Worm (Caenorhabditis elegans): ENCODE data around the gene lsy-12.

Gene lsy-12

ce11 chrV:9859863-9860262 lies at the start of gene lsy-12:
TSS of gene lsy-12 (minus strand) at chrV:9859963.
- TF ChIP-seq unc-55 (GFP tag; optimal IDR thresholded peaks at IDR 0.05) (no peak), pqm-1 (tag; optimal IDR thresholded peaks at IDR 0.05) (no peak), pha-2 (tag; optimal IDR thresholded peaks at IDR 0.05) (no peak), rnt-1 (tag; optimal IDR thresholded peaks at IDR 0.05) (no peak), K09A11.1 (tag; optimal IDR thresholded peaks at IDR 0.05; ENCODE audit: insufficient read depth) (no peak), C38D4.7 (GFP tag; optimal IDR thresholded peaks at IDR 0.05) (no peak), elt-2 (tag; optimal IDR thresholded peaks at IDR 0.05) (no peak), ets-4 (tag; optimal IDR thresholded peaks at IDR 0.05) (no peak)

ce11 chrV:9907205-9907604 lies 47.4 kb upstream of the lsy-12 start:
- TF ChIP-seq ceh-19 (GFP tag; optimal IDR thresholded peaks at IDR 0.05) (no peak), madf-2 (tag; optimal IDR thresholded peaks at IDR 0.05) (no peak)

ce11 chrV:9906115-9906514 lies 46.4 kb upstream of the lsy-12 start, which contains the start of gene fipr-11:
TSS of gene fipr-11 (minus strand) at chrV:9906215.
- no peak for TF ChIP-seq tbx-7 (tag; optimal IDR thresholded peaks at IDR 0.05)
- no peak for TF ChIP-seq ets-4 (tag; optimal IDR thresholded peaks at IDR 0.05)
- TF ChIP-seq hlh-30 (tag; optimal IDR thresholded peaks at IDR 0.05; ENCODE audit: insufficient read depth): no peak
- TF ChIP-seq elt-4 (tag; optimal IDR thresholded peaks at IDR 0.05): no peak
- TF ChIP-seq pax-1 (tag; optimal IDR thresholded peaks at IDR 0.05): no peak
- no peak for TF ChIP-seq pqm-1 (tag; optimal IDR thresholded peaks at IDR 0.05)
- TF ChIP-seq hlh-8 (tag; optimal IDR thresholded peaks at IDR 0.05): no peak
- TF ChIP-seq fkh-10 (GFP tag; optimal IDR thresholded peaks at IDR 0.05): no peak

DNA sequence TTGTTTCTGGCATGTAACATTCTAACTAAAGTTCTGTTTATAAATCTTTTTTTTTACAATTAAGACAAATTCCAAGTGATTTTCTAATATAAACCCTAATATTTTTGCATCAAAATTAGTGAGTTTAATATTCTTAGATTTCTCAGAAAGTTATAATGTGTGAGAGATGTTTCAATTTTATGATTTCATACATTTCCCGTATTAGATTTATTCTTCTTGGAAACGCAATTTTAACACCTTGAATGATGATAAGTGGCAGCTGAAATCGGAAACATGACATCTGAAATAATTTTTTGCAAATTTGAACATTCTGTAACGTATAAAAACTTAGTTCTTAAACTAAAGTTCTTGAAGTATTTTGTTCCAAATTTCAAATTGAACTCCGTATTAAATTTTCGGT lies 41.4 kb upstream of the lsy-12 start:
- no peak for TF ChIP-seq sox-4 (tag; optimal IDR thresholded peaks at IDR 0.05)
- no peak for TF ChIP-seq fkh-10 (GFP tag; optimal IDR thresholded peaks at IDR 0.05)
- no peak for TF ChIP-seq pat-9 (tag; optimal IDR thresholded peaks at IDR 0.05)
- no peak for TF ChIP-seq ceh-24 (tag; optimal IDR thresholded peaks at IDR 0.05)

- TF ChIP-seq ceh-34 (tag; optimal IDR thresholded peaks at IDR 0.05) (no peak), zip-5 (tag; optimal IDR thresholded peaks at IDR 0.05) (no peak), tbx-7 (tag; optimal IDR thresholded peaks at IDR 0.05) (no peak), hlh-30 (tag; optimal IDR thresholded peaks at IDR 0.05; ENCODE audit: insufficient read depth) (no peak), ztf-16 (tag; optimal IDR thresholded peaks at IDR 0.05) (no peak), pha-4 (tag; optimal IDR thresholded peaks at IDR 0.05) (no peak), nhr-232 (tag; optimal IDR thresholded peaks at IDR 0.05) (no peak), ets-4 (tag; optimal IDR thresholded peaks at IDR 0.05) (no peak), lim-6 (tag; optimal IDR thresholded peaks at IDR 0.05) (no peak), npax-4 (tag; optimal IDR thresholded peaks at IDR 0.05) (no peak), ceh-24 (tag; optimal IDR thresholded peaks at IDR 0.05) (no peak), nhr-11 (tag; optimal IDR thresholded peaks at IDR 0.05) (no peak), C08G9.2 (tag; optimal IDR thresholded peaks at IDR 0.05) (no peak), lin-11 (tag; optimal IDR thresholded peaks at IDR 0.05) (no peak)
Measured at ce11 chrV:9899278-9899677, 39.5 kb upstream of the lsy-12 start, which contains the start of gene egl-47. TSS of gene egl-47 (plus strand) at chrV:9899578.

- TF ChIP-seq elt-2 (tag; optimal IDR thresholded peaks at IDR 0.05) (peak; percentile 9), mec-3 (tag; optimal IDR thresholded peaks at IDR 0.05; ENCODE audit: borderline replicate concordance) (no peak)
Measured at ce11 chrV:9889629-9890028, 29.9 kb upstream of the lsy-12 start, which contains the start of gene fshr-1. TSS of gene fshr-1 (plus strand) at chrV:9889837.

ce11 chrV:9885918-9886488 lies 26.2 kb upstream of the lsy-12 start, which contains the start of gene clp-9:
TSS of gene clp-9 (minus strand) at chrV:9885968.
- TF ChIP-seq ceh-31 (tag; optimal IDR thresholded peaks at IDR 0.05): no peak
- no peak for TF ChIP-seq elt-2 (tag; optimal IDR thresholded peaks at IDR 0.05)
- no peak for TF ChIP-seq elt-4 (tag; optimal IDR thresholded peaks at IDR 0.05)
- no peak for TF ChIP-seq ceh-45 (GFP tag; IDR thresholded peaks at IDR 0.05)
- TF ChIP-seq hlh-6 (tag; optimal IDR thresholded peaks at IDR 0.05): no peak
- TF ChIP-seq C38D4.7 (GFP tag; optimal IDR thresholded peaks at IDR 0.05): no peak
- no peak for TF ChIP-seq ceh-18 (tag; optimal IDR thresholded peaks at IDR 0.05)
- TF ChIP-seq hlh-30 (tag; optimal IDR thresholded peaks at IDR 0.05; ENCODE audit: insufficient read depth): no peak
- TF ChIP-seq ceh-48 (tag; optimal IDR thresholded peaks at IDR 0.05): no peak
- TF ChIP-seq tbx-2 (tag; optimal IDR thresholded peaks at IDR 0.05): no peak
- no peak for TF ChIP-seq sox-4 (tag; optimal IDR thresholded peaks at IDR 0.05)
- no peak for TF ChIP-seq hlh-13 (GFP tag; optimal IDR thresholded peaks at IDR 0.05)
- no peak for TF ChIP-seq unc-42 (tag; optimal IDR thresholded peaks at IDR 0.05)
- TF ChIP-seq ceh-34 (tag; optimal IDR thresholded peaks at IDR 0.05): no peak
- no peak for TF ChIP-seq ceh-2 (tag; optimal IDR thresholded peaks at IDR 0.05)
